Comparison of ENCODE assay signal across 1 fruit fly cellular context in genomic region chr3R:5108034-5108433, dm6.
TF ChIP-seq lines count a peak whose summit lies in the region.

No protein-coding gene starts in this region.

TF ChIP-seq in whole organism, embryonic, 481 proteins besides CTCF, POLR2A, EP300 and RAD21 (continued from another document and continues in another):
- no peak for TF ChIP-seq CG14667 (GFP tag; IDR thresholded peaks at IDR 0.05; lab: Robert Waterston, UW)
- TF ChIP-seq Dbx (GFP tag; IDR thresholded peaks at IDR 0.05; lab: Robert Waterston, UW), result peak; percentile 71; the same call in 2 of the 3 replicates
- no peak for TF ChIP-seq Gsc (GFP tag; IDR thresholded peaks at IDR 0.05; lab: Robert Waterston, UW)
- no peak for TF ChIP-seq Dref (GFP tag; IDR thresholded peaks at IDR 0.05; lab: Robert Waterston, UW)
- TF ChIP-seq wdn (GFP tag; IDR thresholded peaks at IDR 0.05; lab: Robert Waterston, UW), result peak; percentile 46; the same call in 1 of the 2 replicates
- peak; percentile 91 for TF ChIP-seq CG33213 (GFP tag; optimal IDR thresholded peaks at IDR 0.05; lab: Kevin White, UChicago)
- TF ChIP-seq gem (tag; optimal IDR thresholded peaks at IDR 0.05; lab: Kevin White, UChicago), result peak; percentile 86
- TF ChIP-seq CG6683 (GFP tag; optimal IDR thresholded peaks at IDR 0.05; lab: Kevin White, UChicago), result peak; percentile 85
- peak; percentile 62 for TF ChIP-seq HLH54F (GFP tag; optimal IDR thresholded peaks at IDR 0.05; lab: Kevin White, UChicago)
- peak; percentile 90 for TF ChIP-seq chm (GFP tag; IDR thresholded peaks at IDR 0.05; lab: Robert Waterston, UW)
- peak; percentile 46 for TF ChIP-seq emc (GFP tag; optimal IDR thresholded peaks at IDR 0.05; lab: Kevin White, UChicago)
- peak; percentile 89 for TF ChIP-seq CG17361 (GFP tag; IDR thresholded peaks at IDR 0.05; lab: Robert Waterston, UW)
- no peak for TF ChIP-seq Aef1 (GFP tag; IDR thresholded peaks at IDR 0.05; lab: Robert Waterston, UW)
- peak; percentile 96 for TF ChIP-seq CG17568 (GFP tag; optimal IDR thresholded peaks at IDR 0.05; lab: Kevin White, UChicago)
- TF ChIP-seq Spps (tag; optimal IDR thresholded peaks at IDR 0.05; lab: Kevin White, UChicago), result peak; percentile 81
- peak; percentile 81; the same call in 2 of the 3 replicates for TF ChIP-seq so (GFP tag; IDR thresholded peaks at IDR 0.05; lab: Robert Waterston, UW)
- TF ChIP-seq CG2129 (GFP tag; IDR thresholded peaks at IDR 0.05; lab: Robert Waterston, UW; ENCODE audit: partially characterized antibody), result no peak
- peak; percentile 85 for TF ChIP-seq ci (GFP tag; IDR thresholded peaks at IDR 0.05; lab: Robert Waterston, UW)
- TF ChIP-seq ro (GFP tag; IDR thresholded peaks at IDR 0.05; lab: Robert Waterston, UW), result no peak
- no peak for TF ChIP-seq pita (GFP tag; optimal IDR thresholded peaks at IDR 0.05; lab: Kevin White, UChicago)
- TF ChIP-seq Vsx1 (GFP tag; optimal IDR thresholded peaks at IDR 0.05; lab: Kevin White, UChicago), result peak; percentile 91
- peak; percentile 71 for TF ChIP-seq NFAT (GFP tag; IDR thresholded peaks at IDR 0.05; lab: Robert Waterston, UW)
- peak; percentile 84 for TF ChIP-seq CG13296 (GFP tag; optimal IDR thresholded peaks at IDR 0.05; lab: Kevin White, UChicago)
- peak; percentile 27; the same call in 1 of the 2 replicates for TF ChIP-seq cas (GFP tag; IDR thresholded peaks at IDR 0.05; lab: Robert Waterston, UW)
- peak; percentile 72 for TF ChIP-seq CG10654 (GFP tag; optimal IDR thresholded peaks at IDR 0.05; lab: Kevin White, UChicago)
- peak; percentile 58 for TF ChIP-seq CG4360 (GFP tag; IDR thresholded peaks at IDR 0.05; lab: Robert Waterston, UW)
- peak; percentile 88 for TF ChIP-seq CG13123 (GFP tag; optimal IDR thresholded peaks at IDR 0.05; lab: Kevin White, UChicago)
- TF ChIP-seq CG9215 (GFP tag; IDR thresholded peaks at IDR 0.05; lab: Robert Waterston, UW), result no peak
- peak; percentile 41 for TF ChIP-seq Dip3 (GFP tag; optimal IDR thresholded peaks at IDR 0.05; lab: Kevin White, UChicago)
- TF ChIP-seq pho (GFP tag; optimal IDR thresholded peaks at IDR 0.05; lab: Kevin White, UChicago), result peak; percentile 82
- peak; percentile 63 for TF ChIP-seq Hsf (GFP tag; optimal IDR thresholded peaks at IDR 0.05; lab: Kevin White, UChicago)
- peak; percentile 58 for TF ChIP-seq Fer2 (tag; optimal IDR thresholded peaks at IDR 0.05; lab: Kevin White, UChicago)
- peak; percentile 93 for TF ChIP-seq CG2875 (GFP tag; optimal IDR thresholded peaks at IDR 0.05; lab: Kevin White, UChicago)
- TF ChIP-seq CG12155 (GFP tag; optimal IDR thresholded peaks at IDR 0.05; lab: Kevin White, UChicago), result peak; percentile 34
- peak; percentile 80 for TF ChIP-seq zfh1 (GFP tag; IDR thresholded peaks at IDR 0.05; lab: Robert Waterston, UW)
- TF ChIP-seq CG13424 (tag; optimal IDR thresholded peaks at IDR 0.05; lab: Kevin White, UChicago), result peak; percentile 78
- peak; percentile 50 for TF ChIP-seq Xbp1 (GFP tag; optimal IDR thresholded peaks at IDR 0.05; lab: Kevin White, UChicago)
- TF ChIP-seq Hand (GFP tag; optimal IDR thresholded peaks at IDR 0.05; lab: Kevin White, UChicago), result peak; percentile 83
- peak; percentile 75 for TF ChIP-seq onecut (GFP tag; IDR thresholded peaks at IDR 0.05; lab: Robert Waterston, UW)
- peak; percentile 96 for TF ChIP-seq CG33557 (GFP tag; optimal IDR thresholded peaks at IDR 0.05; lab: Kevin White, UChicago)
- TF ChIP-seq ara (GFP tag; IDR thresholded peaks at IDR 0.05; lab: Robert Waterston, UW), result peak; percentile 85; the same call in 1 of the 2 replicates
- peak; percentile 83 for TF ChIP-seq salm (tag; optimal IDR thresholded peaks at IDR 0.05; lab: Kevin White, UChicago)
- TF ChIP-seq Meics (GFP tag; optimal IDR thresholded peaks at IDR 0.05; lab: Kevin White, UChicago), result peak; percentile 87
- peak; percentile 65; the same call in 1 of the 2 replicates for TF ChIP-seq HLH3B (GFP tag; IDR thresholded peaks at IDR 0.05; lab: Robert Waterston, UW)
- TF ChIP-seq E2f2 (GFP tag; IDR thresholded peaks at IDR 0.05; lab: Robert Waterston, UW), result peak; percentile 60
- TF ChIP-seq CG3995 (GFP tag; optimal IDR thresholded peaks at IDR 0.05; lab: Kevin White, UChicago), result peak; percentile 54
- TF ChIP-seq CG6272 (GFP tag; IDR thresholded peaks at IDR 0.05; lab: Robert Waterston, UW), result no peak
- peak; percentile 52 for TF ChIP-seq Deaf1 (tag; optimal IDR thresholded peaks at IDR 0.05; lab: Kevin White, UChicago)
- peak; percentile 85 for TF ChIP-seq CG31441 (GFP tag; IDR thresholded peaks at IDR 0.05; lab: Robert Waterston, UW)
- TF ChIP-seq D (optimal IDR thresholded peaks at IDR 0.05; lab: Kevin White, UChicago), result no peak
- TF ChIP-seq D (GFP tag; optimal IDR thresholded peaks at IDR 0.05; lab: Kevin White, UChicago), result peak; percentile 91
- peak; percentile 97 for TF ChIP-seq ac (GFP tag; optimal IDR thresholded peaks at IDR 0.05; lab: Kevin White, UChicago)
- peak; percentile 4 for TF ChIP-seq Hmx (GFP tag; optimal IDR thresholded peaks at IDR 0.05; lab: Kevin White, UChicago)
- peak; percentile 77 for TF ChIP-seq CG10979 (tag; optimal IDR thresholded peaks at IDR 0.05; lab: Kevin White, UChicago)
- peak; percentile 71 for TF ChIP-seq disco-r (GFP tag; optimal IDR thresholded peaks at IDR 0.05; lab: Kevin White, UChicago)
- peak; percentile 57 for TF ChIP-seq kah (GFP tag; optimal IDR thresholded peaks at IDR 0.05; lab: Kevin White, UChicago)
- peak; percentile 1 for TF ChIP-seq gfzf (GFP tag; optimal IDR thresholded peaks at IDR 0.05; lab: Kevin White, UChicago)
- no peak; the same call in 1 of the 2 replicates for TF ChIP-seq CG9932 (GFP tag; IDR thresholded peaks at IDR 0.05; lab: Robert Waterston, UW)
- TF ChIP-seq CG15073 (GFP tag; optimal IDR thresholded peaks at IDR 0.05; lab: Kevin White, UChicago), result peak; percentile 26
- TF ChIP-seq dpn (GFP tag; optimal IDR thresholded peaks at IDR 0.05; lab: Kevin White, UChicago), result peak; percentile 63 to 86
- TF ChIP-seq CG10565 (GFP tag; optimal IDR thresholded peaks at IDR 0.05; lab: Kevin White, UChicago), result peak; percentile 2
- TF ChIP-seq tup (GFP tag; optimal IDR thresholded peaks at IDR 0.05; lab: Kevin White, UChicago), result peak; percentile 89
- peak; percentile 65; the same call in 1 of the 2 replicates for TF ChIP-seq CG11696 (GFP tag; IDR thresholded peaks at IDR 0.05; lab: Robert Waterston, UW)
- TF ChIP-seq CG8765 (GFP tag; IDR thresholded peaks at IDR 0.05; lab: Robert Waterston, UW), result no peak
- peak; percentile 56 for TF ChIP-seq Six4 (GFP tag; optimal IDR thresholded peaks at IDR 0.05; lab: Kevin White, UChicago)
- no peak for TF ChIP-seq CG16779 (GFP tag; IDR thresholded peaks at IDR 0.05; lab: Robert Waterston, UW)
- TF ChIP-seq dati (GFP tag; IDR thresholded peaks at IDR 0.05; lab: Robert Waterston, UW), result no peak
- peak; percentile 80 for TF ChIP-seq CG12391 (tag; optimal IDR thresholded peaks at IDR 0.05; lab: Kevin White, UChicago)
- no peak for TF ChIP-seq Ravus (GFP tag; IDR thresholded peaks at IDR 0.05; lab: Robert Waterston, UW)
- peak; percentile 82 for TF ChIP-seq sob (GFP tag; IDR thresholded peaks at IDR 0.05; lab: Robert Waterston, UW)
- peak; percentile 85 for TF ChIP-seq NC2α (GFP tag; optimal IDR thresholded peaks at IDR 0.05; lab: Kevin White, UChicago)
- peak; percentile 76 for TF ChIP-seq Jarid2 (GFP tag; optimal IDR thresholded peaks at IDR 0.05; lab: Kevin White, UChicago)
- no peak for TF ChIP-seq yki (optimal IDR thresholded peaks at IDR 0.05; lab: Kevin White, UChicago)
- peak; percentile 96 for TF ChIP-seq dmrt11E (tag; optimal IDR thresholded peaks at IDR 0.05; lab: Kevin White, UChicago)
- TF ChIP-seq CG9876 (GFP tag; optimal IDR thresholded peaks at IDR 0.05; lab: Kevin White, UChicago), result peak; percentile 53
- no peak for TF ChIP-seq al (GFP tag; IDR thresholded peaks at IDR 0.05; lab: Robert Waterston, UW)
- TF ChIP-seq gt (GFP tag; IDR thresholded peaks at IDR 0.05; lab: Robert Waterston, UW), result no peak
- TF ChIP-seq Rx (GFP tag; IDR thresholded peaks at IDR 0.05; lab: Robert Waterston, UW), result no peak
- no peak for TF ChIP-seq mld (GFP tag; IDR thresholded peaks at IDR 0.05; lab: Robert Waterston, UW; ENCODE audit: partially characterized antibody)
- TF ChIP-seq CG11723 (GFP tag; optimal IDR thresholded peaks at IDR 0.05; lab: Kevin White, UChicago), result peak; percentile 88
- peak; percentile 82 for TF ChIP-seq Atf-2 (GFP tag; optimal IDR thresholded peaks at IDR 0.05; lab: Kevin White, UChicago)
- peak; percentile 77 for TF ChIP-seq CG16863 (GFP tag; optimal IDR thresholded peaks at IDR 0.05; lab: Kevin White, UChicago)
- no peak for TF ChIP-seq slbo (GFP tag; IDR thresholded peaks at IDR 0.05; lab: Robert Waterston, UW)
- TF ChIP-seq Hr51 (GFP tag; optimal IDR thresholded peaks at IDR 0.05; lab: Kevin White, UChicago), result peak; percentile 33 to 85
- no peak for TF ChIP-seq CG6791 (GFP tag; IDR thresholded peaks at IDR 0.05; lab: Robert Waterston, UW; ENCODE audit: partially characterized antibody)
- TF ChIP-seq CG17186 (GFP tag; optimal IDR thresholded peaks at IDR 0.05; lab: Kevin White, UChicago), result peak; percentile 83
- peak; percentile 93 for TF ChIP-seq nau (GFP tag; optimal IDR thresholded peaks at IDR 0.05; lab: Kevin White, UChicago)
- TF ChIP-seq hbn (GFP tag; IDR thresholded peaks at IDR 0.05; lab: Robert Waterston, UW; ENCODE audit: partially characterized antibody), result no peak
- TF ChIP-seq bbx (GFP tag; IDR thresholded peaks at IDR 0.05; lab: Robert Waterston, UW; ENCODE audit: partially characterized antibody), result no peak
- TF ChIP-seq CG8359 (GFP tag; optimal IDR thresholded peaks at IDR 0.05; lab: Kevin White, UChicago; ENCODE audit: borderline replicate concordance), result peak; percentile 86
- TF ChIP-seq Ets65A (GFP tag; lab: Kevin White, UChicago), result peak; percentile 23
- peak; percentile 95 for TF ChIP-seq CG18599 (GFP tag; optimal IDR thresholded peaks at IDR 0.05; lab: Kevin White, UChicago)
- TF ChIP-seq lbe (GFP tag; optimal IDR thresholded peaks at IDR 0.05; lab: Kevin White, UChicago), result no peak
- TF ChIP-seq CG14860 (GFP tag; IDR thresholded peaks at IDR 0.05; lab: Robert Waterston, UW; ENCODE audit: partially characterized antibody), result no peak
- TF ChIP-seq CG9727 (GFP tag; optimal IDR thresholded peaks at IDR 0.05; lab: Kevin White, UChicago), result peak; percentile 91
- TF ChIP-seq h (optimal IDR thresholded peaks at IDR 0.05; lab: Kevin White, UChicago), result no peak
- TF ChIP-seq sqz (GFP tag; optimal IDR thresholded peaks at IDR 0.05; lab: Kevin White, UChicago), result peak; percentile 74
- TF ChIP-seq MBD-R2 (GFP tag; IDR thresholded peaks at IDR 0.05; lab: Robert Waterston, UW), result no peak
- peak; percentile 94 for TF ChIP-seq fd64A (GFP tag; optimal IDR thresholded peaks at IDR 0.05; lab: Kevin White, UChicago)
- no peak for TF ChIP-seq ttk (GFP tag; IDR thresholded peaks at IDR 0.05; lab: Robert Waterston, UW)
- no peak for TF ChIP-seq CG16813 (GFP tag; IDR thresholded peaks at IDR 0.05; lab: Robert Waterston, UW; ENCODE audit: partially characterized antibody)
- peak; percentile 93 for TF ChIP-seq BtbVII (GFP tag; optimal IDR thresholded peaks at IDR 0.05; lab: Kevin White, UChicago)
- TF ChIP-seq Rfx (GFP tag; IDR thresholded peaks at IDR 0.05; lab: Robert Waterston, UW), result peak; percentile 73
- no peak for TF ChIP-seq Chrac-16 (GFP tag; optimal IDR thresholded peaks at IDR 0.05; lab: Kevin White, UChicago)
- peak; percentile 79 for TF ChIP-seq CG34376 (GFP tag; optimal IDR thresholded peaks at IDR 0.05; lab: Kevin White, UChicago)
- peak; percentile 93 for TF ChIP-seq CG11398 (GFP tag; optimal IDR thresholded peaks at IDR 0.05; lab: Kevin White, UChicago)
- TF ChIP-seq CG32532 (GFP tag; IDR thresholded peaks at IDR 0.05; lab: Robert Waterston, UW), result peak; percentile 26; the same call in 1 of the 2 replicates
- peak; percentile 96 for TF ChIP-seq Asciz (GFP tag; optimal IDR thresholded peaks at IDR 0.05; lab: Kevin White, UChicago)
- peak; percentile 88 for TF ChIP-seq CG12104 (GFP tag; optimal IDR thresholded peaks at IDR 0.05; lab: Kevin White, UChicago)
- TF ChIP-seq tna (GFP tag; IDR thresholded peaks at IDR 0.05; lab: Robert Waterston, UW; ENCODE audit: partially characterized antibody), result no peak
- no peak for TF ChIP-seq jigr1 (GFP tag; IDR thresholded peaks at IDR 0.05; lab: Robert Waterston, UW)
- TF ChIP-seq CG17328 (GFP tag; IDR thresholded peaks at IDR 0.05; lab: Robert Waterston, UW), result peak; percentile 76
- TF ChIP-seq CG2712 (tag; optimal IDR thresholded peaks at IDR 0.05; lab: Kevin White, UChicago), result peak; percentile 83
- peak; percentile 16 for TF ChIP-seq Ets97D (GFP tag; optimal IDR thresholded peaks at IDR 0.05; lab: Kevin White, UChicago)
- peak; percentile 89 for TF ChIP-seq CG6854 (GFP tag; optimal IDR thresholded peaks at IDR 0.05; lab: Kevin White, UChicago)
- peak; percentile 70 for TF ChIP-seq CG17385 (GFP tag; optimal IDR thresholded peaks at IDR 0.05; lab: Kevin White, UChicago)
- peak; percentile 63 for TF ChIP-seq CG2116 (GFP tag; optimal IDR thresholded peaks at IDR 0.05; lab: Kevin White, UChicago)
- peak; percentile 89 for TF ChIP-seq CG14710 (tag; optimal IDR thresholded peaks at IDR 0.05; lab: Kevin White, UChicago)
- peak; percentile 80 for TF ChIP-seq Hey (tag; optimal IDR thresholded peaks at IDR 0.05; lab: Kevin White, UChicago)
- TF ChIP-seq CG12071 (GFP tag; optimal IDR thresholded peaks at IDR 0.05; lab: Kevin White, UChicago), result peak; percentile 93
- no peak for TF ChIP-seq ham (GFP tag; IDR thresholded peaks at IDR 0.05; lab: Robert Waterston, UW)
- peak; percentile 87; the same call in 1 of the 3 replicates for TF ChIP-seq CG2199 (GFP tag; IDR thresholded peaks at IDR 0.05; lab: Robert Waterston, UW)
- peak; percentile 79 for TF ChIP-seq CG13894 (tag; optimal IDR thresholded peaks at IDR 0.05; lab: Kevin White, UChicago)
- TF ChIP-seq CG14441 (GFP tag; IDR thresholded peaks at IDR 0.05; lab: Robert Waterston, UW), result no peak; the same call in 1 of the 2 replicates
- TF ChIP-seq Neu2 (GFP tag; optimal IDR thresholded peaks at IDR 0.05; lab: Kevin White, UChicago; ENCODE audit: borderline replicate concordance), result peak; percentile 43
- TF ChIP-seq grn (GFP tag; optimal IDR thresholded peaks at IDR 0.05; lab: Kevin White, UChicago), result peak; percentile 69
- peak; percentile 93 for TF ChIP-seq odd (GFP tag; optimal IDR thresholded peaks at IDR 0.05; lab: Kevin White, UChicago)
- TF ChIP-seq Mrtf (GFP tag; IDR thresholded peaks at IDR 0.05; lab: Robert Waterston, UW), result peak; percentile 48; the same call in 1 of the 3 replicates
- TF ChIP-seq otp (GFP tag; IDR thresholded peaks at IDR 0.05; lab: Robert Waterston, UW), result peak; percentile 87
- TF ChIP-seq sug (tag; optimal IDR thresholded peaks at IDR 0.05; lab: Kevin White, UChicago), result peak; percentile 68
- peak; percentile 92 for TF ChIP-seq HHEX (GFP tag; optimal IDR thresholded peaks at IDR 0.05; lab: Kevin White, UChicago)
